Fruit fly (Drosophila melanogaster) whole organism, larva: ENCODE data around the gene Dlip1.

Experiments
- noc ChIP-seq: fragments of 200-800 bp; sonication (Bioruptor generic); optimal IDR thresholded peaks from 3 replicates; lab custom pipeline; 2019; ENCODE audit warnings: missing biosample characterization, mild to moderate bottlenecking, missing genetic modification characterization, moderate library complexity

Gene Dlip1

DNA sequence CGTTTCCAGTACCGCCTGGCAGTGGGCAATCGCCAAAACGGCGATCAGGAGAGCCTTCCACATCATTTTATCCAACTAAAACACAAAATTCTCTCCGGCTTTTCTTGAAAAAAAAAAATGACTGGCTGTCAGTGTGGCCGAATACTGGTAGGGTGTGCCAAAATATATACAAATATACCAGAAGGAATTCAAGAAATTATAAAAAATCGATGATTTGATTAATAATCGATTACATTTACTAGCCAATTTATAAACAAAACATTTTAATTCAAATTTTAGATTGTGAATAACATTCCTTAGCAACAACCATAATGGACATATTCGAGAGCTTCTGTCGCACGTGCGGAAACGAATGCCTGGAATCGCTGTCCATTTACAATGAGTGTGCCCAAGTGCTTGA lies at the start of gene Dlip1, which contains the start of gene Ost48:
Dlip1 (plus strand) TSS at position 257 of the 400 bp plus-strand sequence.
Ost48 (minus strand) TSS at position 150 of the 400 bp plus-strand sequence.
- no peak for TF ChIP-seq noc (tag; lab: Kevin White, UChicago)

DNA sequence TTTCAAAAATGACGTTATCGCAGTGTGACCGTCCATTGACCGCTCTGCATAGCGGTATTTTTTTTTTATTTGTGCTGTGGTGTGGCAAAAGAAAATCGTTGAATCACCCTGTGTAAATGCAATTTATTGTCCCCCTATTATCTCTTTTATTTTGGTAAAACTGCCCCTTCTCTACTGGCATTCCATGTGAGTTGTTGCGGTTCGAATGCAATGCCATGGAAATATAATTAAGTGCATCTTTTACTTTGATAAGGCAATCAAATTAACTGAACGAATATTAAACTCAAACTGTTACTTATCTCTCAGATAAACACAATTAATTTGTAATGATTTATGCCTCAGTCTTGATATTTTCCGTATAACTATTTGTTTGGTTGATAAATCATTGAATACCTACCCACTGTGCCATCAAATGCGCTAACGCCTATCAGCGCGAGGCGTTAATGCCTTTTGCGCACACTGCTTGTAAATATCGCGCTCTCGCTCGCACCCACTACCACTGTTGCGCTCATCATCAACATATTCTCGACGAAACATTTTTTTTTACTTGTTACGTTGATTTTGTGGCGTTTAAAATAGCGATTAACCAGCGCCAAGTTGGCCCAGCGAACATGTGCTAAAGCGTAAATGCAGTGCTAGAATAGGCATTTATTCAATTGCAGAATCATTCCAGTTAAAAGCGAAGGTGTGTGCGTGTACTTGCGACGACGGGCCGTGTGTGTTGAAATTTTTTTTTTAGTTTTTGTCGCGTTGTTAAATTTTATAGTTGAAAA lies 49.2 kb upstream of the Dlip1 start:
- TF ChIP-seq noc (tag; lab: Kevin White, UChicago): no peak

DNA sequence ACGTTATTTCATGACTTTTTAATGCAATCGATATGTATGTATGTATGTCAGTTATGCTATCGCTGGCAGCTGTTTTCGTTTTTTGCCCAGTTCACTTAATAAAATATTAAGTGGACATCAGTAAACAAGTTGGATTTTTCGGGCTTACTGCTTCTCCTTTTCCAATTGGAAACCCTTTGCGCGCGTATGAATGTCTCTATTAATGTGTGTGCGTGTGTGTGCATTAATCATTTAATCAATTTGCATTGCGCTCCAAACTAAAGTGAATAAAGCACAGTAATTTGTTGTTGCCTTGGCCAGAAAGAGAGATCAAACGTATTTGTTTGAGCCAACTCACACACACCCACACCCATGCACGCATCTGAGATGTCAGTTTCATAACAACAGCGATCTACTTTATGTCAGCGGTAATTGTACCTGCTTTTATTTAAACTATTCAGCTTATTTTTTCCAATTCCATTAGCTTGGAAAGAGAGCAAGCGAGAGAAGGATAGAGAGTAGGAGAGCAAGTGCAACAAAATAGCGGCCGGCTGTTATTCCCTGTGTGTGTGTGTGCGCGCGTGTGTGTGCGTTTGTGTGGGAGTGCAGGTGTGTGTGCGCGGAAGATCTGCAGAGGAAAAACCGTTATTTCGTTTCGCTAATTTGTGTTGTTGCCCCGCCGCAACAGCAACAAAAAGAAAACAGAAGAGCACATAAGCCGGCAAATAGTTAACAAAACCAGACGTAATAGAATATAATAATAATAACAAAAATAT lies 48.1 kb upstream of the Dlip1 start:
- TF ChIP-seq noc (tag; lab: Kevin White, UChicago): no peak

DNA sequence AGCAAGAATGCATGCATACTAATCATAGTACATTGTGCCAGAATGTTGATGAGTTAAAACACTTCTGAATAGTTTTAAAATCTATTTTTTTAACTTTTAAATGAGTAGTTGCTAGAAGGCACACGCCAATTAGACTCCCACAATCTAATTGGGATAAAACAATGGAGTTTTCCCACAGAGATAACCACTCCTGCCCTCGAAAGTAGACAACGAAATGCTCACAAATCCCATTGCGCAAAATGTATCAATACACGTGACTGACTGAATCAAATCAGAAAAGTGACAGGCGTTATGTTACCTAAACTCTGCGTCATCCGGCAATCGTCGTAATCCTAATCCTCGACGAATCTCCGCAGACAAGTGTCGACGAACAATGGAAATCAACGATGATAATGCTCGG lies 40.6 kb upstream of the Dlip1 start:
- no peak for TF ChIP-seq noc (tag; lab: Kevin White, UChicago)

DNA sequence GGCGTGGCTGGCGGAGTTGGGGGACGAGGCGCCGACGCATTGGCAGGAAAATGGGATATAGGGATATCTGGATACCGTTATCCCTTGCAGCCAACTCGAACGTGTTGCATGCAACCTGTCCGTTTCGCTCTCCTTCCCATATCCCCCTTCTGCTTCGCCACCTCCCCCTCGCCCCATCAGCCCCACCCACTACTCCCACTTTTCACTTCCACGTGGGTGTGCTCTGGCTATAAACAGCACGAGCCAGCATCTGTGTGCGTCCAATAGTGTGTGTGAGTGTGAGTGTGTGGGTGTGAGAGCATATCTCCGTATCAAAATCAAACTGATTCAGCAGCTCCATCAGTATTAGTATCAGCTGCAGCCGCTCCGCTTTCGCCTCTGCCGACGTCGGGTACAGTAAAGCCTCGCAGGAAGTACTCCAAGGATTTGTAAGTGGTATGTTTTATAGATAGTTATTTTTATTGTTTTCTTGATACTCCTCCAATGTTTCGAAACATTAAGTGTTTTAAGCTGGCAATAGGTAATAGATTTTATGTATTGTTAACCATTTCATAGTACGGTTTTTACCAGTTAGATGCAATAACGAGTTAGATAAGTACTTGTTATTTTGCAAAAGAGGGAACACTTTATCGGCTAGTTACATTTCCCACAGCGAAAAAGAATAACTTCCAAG lies 39.3 kb upstream of the Dlip1 start:
- no peak for TF ChIP-seq noc (tag; lab: Kevin White, UChicago)

DNA sequence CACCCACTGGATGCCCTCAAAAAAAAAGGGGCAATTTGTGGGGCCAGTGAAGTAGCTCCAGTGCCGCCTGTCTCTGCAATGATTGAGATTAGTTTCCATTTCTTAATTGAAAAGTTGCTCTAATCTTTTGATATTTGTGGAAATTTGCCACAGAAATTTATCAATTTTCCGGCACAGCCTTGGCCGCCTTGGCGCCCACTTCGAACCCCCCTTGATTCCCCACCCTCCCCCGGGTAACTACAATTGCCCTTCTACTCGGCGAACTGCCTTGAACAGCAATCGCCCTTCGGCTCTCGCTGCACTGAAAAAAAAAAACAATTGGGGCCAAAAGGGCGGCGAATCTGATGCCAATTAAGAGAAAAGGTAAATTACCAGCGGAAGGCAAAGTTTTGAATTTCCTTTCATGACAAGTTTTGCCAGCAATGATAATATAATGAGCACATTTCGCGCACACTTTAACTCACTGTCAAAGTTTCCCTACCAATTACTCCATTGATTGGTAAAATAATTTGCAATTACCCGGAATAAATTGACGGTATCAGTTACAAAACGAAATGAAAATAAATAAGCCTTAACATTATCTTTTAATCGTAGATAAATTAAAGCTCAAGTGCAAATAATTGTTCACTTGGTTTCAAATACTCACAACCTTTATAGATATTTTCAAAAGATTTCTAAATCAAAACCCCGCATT lies 38.6 kb upstream of the Dlip1 start:
- no peak for TF ChIP-seq noc (tag; lab: Kevin White, UChicago)

DNA sequence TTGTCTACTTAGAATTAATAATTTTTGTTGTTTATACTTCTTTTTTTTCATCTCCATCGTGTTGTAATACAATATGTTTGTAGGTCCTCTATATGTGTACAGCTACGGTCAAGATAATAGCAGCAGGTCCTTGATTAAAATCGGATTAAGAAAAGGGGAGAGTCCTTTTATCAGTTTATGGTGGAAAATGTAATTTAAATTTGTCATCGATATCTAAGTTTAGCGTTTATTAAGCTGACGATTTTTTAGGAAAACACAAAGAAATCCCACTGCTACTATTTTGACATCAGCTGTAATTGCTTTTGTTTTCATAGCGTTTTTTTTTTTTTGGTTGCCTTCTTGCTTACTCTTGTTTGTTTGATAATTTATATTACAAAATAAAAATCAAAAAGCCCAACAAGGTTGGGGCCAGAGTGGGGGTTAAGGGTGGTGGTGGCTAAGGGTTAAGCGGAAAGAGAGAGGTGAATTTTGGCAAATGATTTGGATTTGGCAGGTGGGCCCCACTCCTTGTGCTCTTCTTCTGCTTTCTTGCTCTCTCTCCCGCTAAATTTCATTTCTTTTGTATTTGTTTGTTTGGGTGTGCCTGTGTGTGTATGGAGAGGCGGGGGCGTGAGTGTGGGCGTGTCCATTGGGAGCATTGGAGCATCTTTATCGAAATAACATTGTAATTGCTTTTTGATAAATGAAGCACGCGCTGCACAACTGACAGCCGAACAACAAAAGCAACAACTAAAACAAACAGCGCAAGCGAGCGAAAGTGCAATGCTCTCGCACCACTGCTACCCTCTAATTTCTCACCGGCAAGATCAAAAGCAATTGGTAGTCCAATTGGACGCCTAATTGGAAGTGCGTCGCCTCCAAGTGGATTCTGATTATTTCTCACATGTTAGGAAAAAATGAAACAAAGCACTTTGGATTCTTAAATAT lies 37.3 kb upstream of the Dlip1 start:
- TF ChIP-seq noc (tag; lab: Kevin White, UChicago): no peak

DNA sequence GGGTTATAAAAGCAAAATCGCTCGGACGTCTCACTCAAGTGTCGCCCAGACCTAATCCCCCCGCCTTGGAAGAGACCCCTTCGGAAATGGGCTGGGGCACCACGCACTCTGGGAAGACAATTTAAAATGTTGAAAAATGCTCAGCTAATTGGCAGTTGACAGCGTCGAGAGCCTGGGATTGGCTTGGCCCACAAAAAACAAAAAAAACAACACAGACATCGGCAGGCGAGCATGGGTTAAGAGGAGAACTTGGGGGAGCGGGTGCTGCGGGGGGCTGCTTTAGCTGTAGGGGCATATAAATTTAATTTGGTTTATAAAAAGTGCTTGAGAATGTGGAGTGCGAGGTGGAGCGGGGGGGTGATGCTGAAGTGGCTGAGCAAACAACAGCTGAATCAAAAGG lies 35.9 kb upstream of the Dlip1 start:
- no peak for TF ChIP-seq noc (tag; lab: Kevin White, UChicago)

DNA sequence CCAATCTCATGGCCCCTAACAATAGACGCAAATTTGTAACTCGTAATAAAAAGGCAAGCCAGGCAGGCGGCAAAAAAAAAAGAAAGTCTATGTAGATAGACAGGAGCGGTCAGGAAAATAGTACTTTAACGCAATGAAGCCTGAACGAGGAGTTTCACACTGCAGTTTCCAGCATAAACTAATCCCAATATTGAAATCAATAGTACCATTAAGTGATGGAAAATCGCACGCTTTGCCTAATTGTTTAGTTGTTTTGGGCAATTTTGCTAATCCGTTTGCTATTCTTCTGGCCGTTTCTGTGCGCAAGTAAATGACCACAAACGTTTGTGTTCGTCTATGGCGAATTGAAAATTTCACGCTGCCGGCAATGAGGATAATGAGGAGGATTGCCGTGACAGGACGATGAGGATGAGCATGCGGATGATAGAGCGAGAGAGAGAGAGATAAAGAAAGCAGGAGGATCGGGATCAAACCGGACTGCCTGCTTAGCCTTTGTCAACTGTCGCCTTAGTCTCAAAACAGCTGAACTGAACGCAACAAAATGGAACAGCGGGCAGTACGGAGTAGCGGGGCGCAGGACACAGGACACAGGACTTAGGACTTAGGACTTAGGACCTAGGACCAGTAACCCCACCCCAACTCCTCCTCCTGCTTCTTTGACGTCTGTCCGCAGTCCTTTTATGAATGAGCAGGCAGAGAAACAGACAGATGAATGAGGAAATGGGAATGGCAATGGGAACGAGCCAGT lies 31.0 kb upstream of the Dlip1 start:
- TF ChIP-seq noc (tag; lab: Kevin White, UChicago): no peak

DNA sequence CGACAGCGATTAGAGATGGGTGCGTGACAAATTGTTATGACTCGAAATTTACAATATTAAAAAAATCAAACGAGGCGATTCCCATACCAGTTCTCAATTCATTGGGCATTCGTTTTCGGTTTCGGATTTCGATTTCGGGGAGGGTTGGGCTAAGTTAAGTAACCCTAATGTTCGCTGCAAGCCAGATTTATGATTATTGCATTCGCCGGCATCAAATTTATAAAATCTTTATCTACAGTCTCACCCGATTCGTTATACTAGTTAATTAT lies 30.5 kb upstream of the Dlip1 start:
- no peak for TF ChIP-seq noc (tag; lab: Kevin White, UChicago)

DNA sequence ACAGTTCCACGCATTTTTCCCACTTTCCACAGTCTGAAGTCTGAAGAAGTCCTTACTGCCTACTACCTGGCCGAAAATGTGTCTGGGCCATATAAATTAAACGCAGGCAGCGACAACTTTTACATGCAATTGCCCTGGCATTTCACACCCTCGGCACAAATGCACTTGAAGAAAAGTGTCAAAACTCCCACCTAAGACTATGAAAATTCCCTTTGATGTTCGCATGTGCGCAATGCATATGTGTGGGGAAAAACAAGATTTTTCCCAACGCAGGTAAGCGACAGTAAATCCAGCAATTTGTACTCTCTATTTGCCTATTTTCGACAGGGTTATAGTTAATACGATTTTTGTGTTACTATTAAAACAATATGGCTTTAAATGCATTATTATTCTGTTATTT lies 29.0 kb upstream of the Dlip1 start:
- TF ChIP-seq noc (tag; lab: Kevin White, UChicago): no peak

DNA sequence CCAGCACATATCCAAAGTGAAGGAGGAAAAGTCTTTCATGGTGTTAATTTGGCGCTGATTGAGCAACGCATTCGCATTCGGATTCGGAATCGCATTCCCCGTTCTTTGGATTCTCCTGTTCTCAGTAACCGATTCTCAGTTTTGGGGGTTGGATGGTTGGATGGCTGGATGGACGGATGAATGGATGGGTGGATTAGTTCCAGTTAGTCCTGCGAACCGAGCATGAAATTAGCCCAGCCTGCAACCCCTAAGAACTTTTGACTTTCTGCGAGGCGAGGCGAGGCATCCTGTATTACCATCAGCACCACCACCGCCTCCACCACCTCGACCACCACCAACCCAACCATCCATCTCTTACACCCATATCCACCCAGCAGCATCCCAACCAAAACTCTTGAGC lies 28.2 kb upstream of the Dlip1 start:
- no peak for TF ChIP-seq noc (tag; lab: Kevin White, UChicago)

DNA sequence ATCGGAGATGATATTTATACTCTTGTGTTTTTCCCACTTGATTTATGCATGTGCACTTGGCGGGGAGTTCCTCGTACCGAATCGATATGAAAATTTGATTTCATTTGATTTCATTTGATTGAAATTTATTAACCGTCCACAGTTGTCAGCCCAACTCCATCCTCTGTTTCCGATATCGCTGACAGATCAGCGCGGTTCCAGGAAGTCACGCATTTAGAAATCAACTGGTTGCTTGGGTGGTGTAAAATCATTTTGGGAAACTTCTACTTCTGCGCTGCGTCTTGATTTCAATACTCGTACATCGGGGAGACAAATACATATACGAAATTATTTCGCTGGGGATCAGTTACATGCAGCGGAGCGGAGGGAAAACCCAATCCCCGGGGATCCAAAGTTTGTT lies 26.9 kb upstream of the Dlip1 start:
- TF ChIP-seq noc (tag; lab: Kevin White, UChicago): no peak

DNA sequence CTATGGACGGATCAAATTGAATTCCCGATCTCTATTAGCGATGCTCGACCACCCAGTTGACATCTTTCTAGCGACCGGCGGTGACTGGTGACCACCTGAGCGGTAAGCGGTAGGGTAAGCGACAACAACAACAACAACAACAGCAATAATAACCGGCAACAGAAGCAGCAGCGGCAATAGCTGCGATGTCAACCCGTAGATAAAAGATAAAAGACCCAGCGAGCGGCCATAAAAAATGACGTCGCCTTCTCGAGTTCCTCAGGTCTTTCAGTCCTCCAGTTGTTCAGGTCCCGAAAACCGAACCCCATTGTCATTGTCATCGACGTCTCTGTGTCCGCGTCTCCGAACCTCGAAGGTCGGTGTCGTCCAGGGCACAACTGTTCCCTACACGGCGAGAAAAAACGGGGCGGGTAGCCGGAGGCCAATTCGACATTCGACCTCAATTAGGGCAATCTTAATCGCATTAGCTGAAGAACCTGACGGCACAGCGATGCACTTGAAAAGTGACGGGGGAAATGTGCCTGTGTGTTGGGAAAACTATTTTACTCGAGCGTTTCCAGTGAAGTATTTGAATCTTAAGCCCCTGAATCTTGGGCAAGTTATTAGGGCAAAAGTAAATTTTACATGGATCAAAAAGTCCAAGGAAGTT lies 25.7 kb upstream of the Dlip1 start:
- no peak for TF ChIP-seq noc (tag; lab: Kevin White, UChicago)
